Worm (Caenorhabditis elegans) whole organism, L2 larva: ENCODE measurements around the gene ctl-3.

Experiments used
- ama-1 ChIP-seq: fragments of 150-350 bp; optimal IDR thresholded peaks from 2 replicates; lab custom pipeline; 2018; ENCODE audit warnings: inconsistent platforms
- ceh-82 ChIP-seq: fragments of 150-350 bp; optimal IDR thresholded peaks from 2 replicates; lab custom pipeline; 2014; ENCODE audit warnings: missing biosample characterization, missing genetic modification characterization
- nhr-6 ChIP-seq: fragments of 150-350 bp; optimal IDR thresholded peaks from 2 replicates; lab custom pipeline; 2014; ENCODE audit warnings: missing biosample characterization, missing genetic modification characterization
- unc-62 ChIP-seq: fragments of 150-350 bp; optimal IDR thresholded peaks from 2 replicates; lab custom pipeline; 2014; ENCODE audit warnings: missing biosample characterization, missing genetic modification reagents, missing genetic modification characterization
- zag-1 ChIP-seq: fragments of 150-350 bp; optimal IDR thresholded peaks from 2 replicates; lab custom pipeline; 2014; ENCODE audit warnings: missing biosample characterization, missing genetic modification characterization
- ztf-1 ChIP-seq: fragments of 200-800 bp; sonication (Bioruptor generic); conservative IDR thresholded peaks from 2 replicates; pipeline ENCODE4 v1.3.6; 2022; ENCODE audit warnings: missing genetic modification characterization, missing compliant biosample characterization

DNA sequence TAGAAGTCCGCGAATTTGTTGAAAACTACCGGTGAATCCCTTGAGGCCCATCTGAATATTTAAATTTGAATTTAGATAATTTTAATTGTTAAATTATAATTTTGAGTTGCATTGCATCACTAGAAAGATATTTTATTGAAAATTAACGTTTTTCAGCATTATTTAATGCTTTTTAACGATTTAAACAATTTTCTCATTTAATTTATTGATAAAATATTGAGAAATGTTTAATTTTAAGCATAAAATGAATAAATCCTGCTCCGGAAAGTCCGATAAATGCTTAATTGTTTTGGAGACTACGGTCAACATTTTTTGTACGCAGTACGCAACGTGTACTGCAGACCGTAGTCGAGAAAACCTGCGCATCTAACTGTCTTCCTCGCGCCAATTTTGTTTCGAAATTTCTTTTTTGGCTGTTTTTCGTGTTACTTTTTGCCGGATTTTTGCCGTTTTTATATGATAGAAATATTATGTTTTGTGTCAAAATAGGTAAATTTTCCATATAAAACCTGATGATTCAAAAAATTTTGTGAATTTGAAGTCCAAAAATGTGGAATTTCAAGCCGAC lies 38.9 kb upstream of the ctl-3 start, which contains the start of the genes Y54G11A.17, lin-7 and elof-1:
- TF ChIP-seq nhr-6: peak; percentile 61
- no peak for TF ChIP-seq ztf-1 (GFP tag; lab: Robert Waterston, UW)
- peak; percentile 48 for TF ChIP-seq zag-1 (tag; lab: Kevin White, UChicago)
- no peak for TF ChIP-seq unc-62 (GFP tag; lab: Kevin White, UChicago)
- TF ChIP-seq ceh-82 (tag; lab: Kevin White, UChicago): peak; percentile 12
- TF ChIP-seq ama-1 (lab: Kevin White, UChicago): peak; percentile 89
